Fruit fly (Drosophila melanogaster): ENCODE data around the gene CG3610.

Gene CG3610

DNA sequence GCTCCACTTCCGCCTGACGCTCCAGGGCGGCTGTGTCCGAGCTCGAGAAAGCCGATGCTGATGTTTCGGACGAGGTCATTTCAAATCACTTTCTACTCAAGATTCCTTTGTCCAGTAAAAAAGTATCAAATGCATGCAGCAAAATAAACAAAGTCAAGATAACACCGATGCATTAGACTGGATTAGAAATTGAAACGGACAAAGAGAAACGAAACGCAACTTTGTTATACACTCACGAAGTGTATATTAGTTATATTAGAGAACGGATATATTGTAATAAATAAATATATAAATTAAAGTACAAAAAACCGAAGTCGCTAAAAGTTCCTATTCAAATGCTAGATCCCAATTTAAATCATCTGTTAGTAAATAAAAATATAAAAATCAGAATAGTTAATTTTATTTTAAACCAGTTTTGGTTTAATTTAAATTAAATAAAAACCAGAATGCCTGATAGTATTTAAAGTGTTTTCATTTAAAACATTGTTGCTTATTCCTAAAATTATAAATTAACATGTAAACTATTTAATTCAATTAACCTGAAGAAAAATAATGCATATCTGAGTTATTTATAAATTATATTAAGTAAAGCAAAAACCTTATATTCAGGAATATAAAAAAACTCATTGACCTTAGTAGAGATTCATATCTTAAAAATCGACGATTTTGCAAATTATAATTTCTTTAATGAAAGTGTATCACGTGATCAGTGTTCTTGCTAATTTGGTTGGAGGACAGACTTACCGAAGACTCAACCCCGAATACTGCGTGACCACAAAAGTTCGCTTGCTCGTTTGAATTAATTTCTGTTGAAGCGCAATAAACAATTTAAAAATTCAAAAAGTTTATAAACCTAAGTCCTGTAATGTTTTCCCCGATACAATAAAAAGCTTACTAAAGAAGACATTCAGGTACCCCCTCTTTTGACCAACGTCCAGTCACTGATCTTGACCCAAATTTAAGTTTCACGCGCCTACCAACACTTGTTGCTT is 49.2 kb downstream of the CG3610 start, which contains the start of gene Dph2 (continued):
- no peak for TF ChIP-seq CG2875 (GFP tag; optimal IDR thresholded peaks at IDR 0.05)
- no peak for TF ChIP-seq sna (GFP tag; IDR thresholded peaks at IDR 0.05; ENCODE audit: partially characterized antibody)
- no peak for TF ChIP-seq Hmr (GFP tag; optimal IDR thresholded peaks at IDR 0.05)
- TF ChIP-seq D19B (GFP tag; optimal IDR thresholded peaks at IDR 0.05): no peak
- TF ChIP-seq CG2116 (GFP tag; optimal IDR thresholded peaks at IDR 0.05): peak; percentile 58
- peak; percentile 50 for TF ChIP-seq B-H2 (GFP tag; optimal IDR thresholded peaks at IDR 0.05)
- TF ChIP-seq CG7372 (GFP tag; IDR thresholded peaks at IDR 0.05): peak; percentile 77
- TF ChIP-seq cwo (GFP tag; optimal IDR thresholded peaks at IDR 0.05): peak; percentile 59
- peak in 1 of 2 experiments; percentile 48 for TF ChIP-seq chif (GFP tag; optimal IDR thresholded peaks at IDR 0.05)
- TF ChIP-seq CG42726 (GFP tag; IDR thresholded peaks at IDR 0.05; ENCODE audit: partially characterized antibody): 0 out of 2 replicates have a peak, but pooled peaks have one; percentile 57
- TF ChIP-seq dan (GFP tag; IDR thresholded peaks at IDR 0.05): no peak
- TF ChIP-seq CG11398 (GFP tag; optimal IDR thresholded peaks at IDR 0.05): no peak
- peak; percentile 71 for TF ChIP-seq CG14014 (GFP tag; IDR thresholded peaks at IDR 0.05)
- TF ChIP-seq lilli (GFP tag; optimal IDR thresholded peaks at IDR 0.05): peak; percentile 29
- peak; percentile 83 for TF ChIP-seq nmo (GFP tag; optimal IDR thresholded peaks at IDR 0.05)
- no peak for TF ChIP-seq sima (GFP tag; optimal IDR thresholded peaks at IDR 0.05)
- no peak for TF ChIP-seq Lim3 (GFP tag; IDR thresholded peaks at IDR 0.05)
- TF ChIP-seq CG43689 (GFP tag; IDR thresholded peaks at IDR 0.05): peak; percentile 68
- TF ChIP-seq CG1603 (tag; optimal IDR thresholded peaks at IDR 0.05): peak; percentile 100
- TF ChIP-seq Sry-δ (GFP tag; optimal IDR thresholded peaks at IDR 0.05): peak; percentile 59
- TF ChIP-seq Gsc (GFP tag; IDR thresholded peaks at IDR 0.05): no peak
- no peak for TF ChIP-seq hb (GFP tag; IDR thresholded peaks at IDR 0.05; ENCODE audit: partially characterized antibody)
- peak; percentile 54 for TF ChIP-seq Fer1 (GFP tag; optimal IDR thresholded peaks at IDR 0.05)
- no peak for TF ChIP-seq D (optimal IDR thresholded peaks at IDR 0.05)
- TF ChIP-seq D (GFP tag; optimal IDR thresholded peaks at IDR 0.05): peak; percentile 21
- peak; percentile 89 for TF ChIP-seq CG17328 (GFP tag; IDR thresholded peaks at IDR 0.05)
- TF ChIP-seq pros (GFP tag; optimal IDR thresholded peaks at IDR 0.05): no peak
- TF ChIP-seq Side (GFP tag; optimal IDR thresholded peaks at IDR 0.05): peak; percentile 25
- peak; percentile 91 for TF ChIP-seq CG18262 (tag; optimal IDR thresholded peaks at IDR 0.05)
- no peak for TF ChIP-seq CG10462 (GFP tag; optimal IDR thresholded peaks at IDR 0.05)
- TF ChIP-seq chn (GFP tag; optimal IDR thresholded peaks at IDR 0.05): peak; percentile 9
- peak; percentile 82 for TF ChIP-seq tap (tag; optimal IDR thresholded peaks at IDR 0.05)
- peak; percentile 75 for TF ChIP-seq ci (GFP tag; IDR thresholded peaks at IDR 0.05)
- TF ChIP-seq fru (optimal IDR thresholded peaks at IDR 0.05): no peak
- TF ChIP-seq CG18476 (GFP tag; optimal IDR thresholded peaks at IDR 0.05): no peak
- TF ChIP-seq CG2712 (tag; optimal IDR thresholded peaks at IDR 0.05): peak; percentile 89
- peak; percentile 53; the same call in 1 of the 2 replicates for TF ChIP-seq rib (GFP tag; IDR thresholded peaks at IDR 0.05)
- TF ChIP-seq CHES-1-like (GFP tag; optimal IDR thresholded peaks at IDR 0.05): peak; percentile 27
- no peak for TF ChIP-seq sens-2 (GFP tag; IDR thresholded peaks at IDR 0.05)
- TF ChIP-seq psq (GFP tag; optimal IDR thresholded peaks at IDR 0.05): no peak
- TF ChIP-seq lola (GFP tag; optimal IDR thresholded peaks at IDR 0.05): peak in 1 of 3 experiments; percentile 73
- no peak for TF ChIP-seq Bgb (GFP tag; IDR thresholded peaks at IDR 0.05; ENCODE audit: partially characterized antibody)
- peak; percentile 75 for TF ChIP-seq sisA (GFP tag; IDR thresholded peaks at IDR 0.05)
- TF ChIP-seq CG1024 (GFP tag; IDR thresholded peaks at IDR 0.05): peak; percentile 90
- TF ChIP-seq Usf (GFP tag; optimal IDR thresholded peaks at IDR 0.05): peak; percentile 100
- peak; percentile 14 for TF ChIP-seq p53 (GFP tag; optimal IDR thresholded peaks at IDR 0.05)
- TF ChIP-seq inv (GFP tag; IDR thresholded peaks at IDR 0.05; ENCODE audit: partially characterized antibody): no peak
- peak; percentile 73 for TF ChIP-seq CG5953 (GFP tag; IDR thresholded peaks at IDR 0.05)
- TF ChIP-seq nerfin-1 (tag; optimal IDR thresholded peaks at IDR 0.05): peak; percentile 57
